Worm (Caenorhabditis elegans) whole organism, L4 larva: Measurements from ENCODE around the gene B0336.12.

Experiments
- F26F4.8 ChIP-seq: fragments of 200-800 bp; sonication (Bioruptor generic); conservative IDR thresholded peaks from 2 replicates; pipeline ENCODE4 v1.3.6; 2022; ENCODE audit warnings: missing genetic modification characterization, missing compliant biosample characterization
- F49E8.2 ChIP-seq: sonication (generic microtip); optimal IDR thresholded peaks from 2 replicates; lab custom pipeline; 2016; ENCODE audit warnings: missing compliant biosample characterization, mild to moderate bottlenecking, missing genetic modification characterization, borderline replicate concordance
- T26A8.4 ChIP-seq: fragments of 200-800 bp; sonication (Bioruptor generic); IDR thresholded peaks from 2 replicates; pipeline ENCODE4 v1.3.6; 2022; ENCODE audit warnings: missing genetic modification characterization, missing compliant biosample characterization
- Y48G9A.11 ChIP-seq: fragments of 200-800 bp; sonication (Bioruptor generic); IDR thresholded peaks from 2 replicates; pipeline ENCODE4 v1.3.6; 2022; ENCODE audit warnings: missing genetic modification reagents, missing genetic modification characterization, missing compliant biosample characterization
- ZK337.2 ChIP-seq: fragments of 200-800 bp; sonication (Bioruptor generic); IDR thresholded peaks from 2 replicates; pipeline ENCODE4 v1.3.6; 2022; ENCODE audit warnings: missing genetic modification reagents, missing genetic modification characterization, missing compliant biosample characterization
- aha-1 ChIP-seq: fragments of 150-350 bp; peaks from one replicate; lab custom pipeline; 2014; ENCODE audit warnings: missing biosample characterization, missing genetic modification characterization
- cey-2 ChIP-seq: sonication (generic microtip); optimal IDR thresholded peaks from 3 replicates; lab custom pipeline; 2017; ENCODE audit warnings: missing genetic modification characterization, mild to moderate bottlenecking, missing compliant biosample characterization, antibody characterized with exemption, borderline replicate concordance; ENCODE audit not compliant: insufficient read depth
- daf-16 ChIP-seq, 3 experiments: sonication (generic microtip); optimal IDR thresholded peaks; 2 replicates each; lab custom pipeline; 2016 to 2017; ENCODE audit warnings: missing genetic modification characterization in 3 of 3, missing genetic modification reagents in 3 of 3, mild to moderate bottlenecking in 2 of 3, missing compliant biosample characterization in 2 of 3, missing biosample characterization in 1 of 3, moderate library complexity in 1 of 3
- daf-19 ChIP-seq: fragments of 200-800 bp; sonication (Bioruptor generic); conservative IDR thresholded peaks from 2 replicates; pipeline ENCODE4 v1.3.6; 2022; ENCODE audit warnings: missing genetic modification characterization, missing compliant biosample characterization
- dmd-6 ChIP-seq: fragments of 200-800 bp; sonication (Bioruptor generic); IDR thresholded peaks from 2 replicates; pipeline ENCODE4 v1.3.6; 2022; ENCODE audit warnings: missing genetic modification reagents, missing genetic modification characterization, missing compliant biosample characterization
- dve-1 ChIP-seq: sonication (generic microtip); optimal IDR thresholded peaks from 2 replicates; lab custom pipeline; 2017; ENCODE audit warnings: antibody characterized with exemption, mild to moderate bottlenecking, missing genetic modification characterization, missing compliant biosample characterization; ENCODE audit not compliant: insufficient read depth
- egl-27 ChIP-seq: sonication (generic microtip); optimal IDR thresholded peaks from 3 replicates; lab custom pipeline; 2017; ENCODE audit warnings: missing biosample characterization, missing genetic modification reagents, missing genetic modification characterization
- gei-8 ChIP-seq: fragments of 200-800 bp; sonication (Bioruptor generic); optimal IDR thresholded peaks from 2 replicates; lab custom pipeline; 2018; ENCODE audit warnings: mild to moderate bottlenecking, missing genetic modification characterization, missing compliant biosample characterization
- jun-1 ChIP-seq: fragments of 150-350 bp; optimal IDR thresholded peaks from 2 replicates; lab custom pipeline; 2014; ENCODE audit warnings: missing biosample characterization, missing genetic modification reagents, missing genetic modification characterization
- lin-29 ChIP-seq: fragments of 200-800 bp; sonication (Bioruptor generic); IDR thresholded peaks from 2 replicates; pipeline ENCODE4 v1.3.6; 2022; ENCODE audit warnings: missing genetic modification reagents, missing genetic modification characterization, missing compliant biosample characterization
- lin-38 ChIP-seq: fragments of 200-800 bp; sonication (Bioruptor generic); IDR thresholded peaks from 2 replicates; pipeline ENCODE4 v1.3.6; 2022; ENCODE audit warnings: missing genetic modification reagents, missing genetic modification characterization, missing compliant biosample characterization
- lin-39 ChIP-seq: fragments of 150-350 bp; optimal IDR thresholded peaks from 2 replicates; lab custom pipeline; 2014; ENCODE audit warnings: missing biosample characterization, missing genetic modification reagents, missing genetic modification characterization
- lir-3 ChIP-seq: sonication (generic microtip); optimal IDR thresholded peaks from 2 replicates; lab custom pipeline; 2016; ENCODE audit warnings: mild to moderate bottlenecking, missing genetic modification characterization, missing compliant biosample characterization
- lsy-2 ChIP-seq, 2 experiments: fragments of 150-350 bp in 1 of 2; sonication (generic microtip) in 1 of 2; optimal IDR thresholded peaks; 2 replicates each; lab custom pipeline; 2014 to 2017; ENCODE audit warnings: missing biosample characterization in 2 of 2, missing genetic modification characterization in 2 of 2
- madf-5 ChIP-seq, 2 experiments: fragments of 200-800 bp; sonication (Bioruptor generic); IDR thresholded peaks; 2 replicates each; pipeline ENCODE4 v1.3.6; 2022; ENCODE audit warnings: missing compliant biosample characterization in 2 of 2, missing genetic modification characterization in 2 of 2
- madf-9 ChIP-seq: fragments of 200-800 bp; sonication (Bioruptor generic); conservative IDR thresholded peaks from 2 replicates; pipeline ENCODE4 v1.3.6; 2022; ENCODE audit warnings: missing genetic modification reagents, missing genetic modification characterization, missing compliant biosample characterization
- mdl-1 ChIP-seq, 2 experiments: fragments of 150-350 bp in 1 of 2; sonication (generic microtip) in 1 of 2; optimal IDR thresholded peaks; 2 replicates each; lab custom pipeline; 2014 to 2017; ENCODE audit warnings: missing biosample characterization in 2 of 2, missing genetic modification characterization in 2 of 2
- mdt-29 ChIP-seq: fragments of 200-800 bp; sonication (Bioruptor generic); IDR thresholded peaks from 2 replicates; pipeline ENCODE4 v1.3.6; 2022; ENCODE audit warnings: missing genetic modification reagents, missing genetic modification characterization, missing compliant biosample characterization
- mes-2 ChIP-seq: sonication (generic microtip); optimal IDR thresholded peaks from 2 replicates; lab custom pipeline; 2016; ENCODE audit warnings: missing genotype, mild to moderate bottlenecking, missing genetic modification characterization, missing compliant biosample characterization; ENCODE audit not compliant: poor library complexity, severe bottlenecking
- mxl-2 ChIP-seq: fragments of 200-800 bp; sonication (Bioruptor generic); conservative IDR thresholded peaks from 2 replicates; pipeline ENCODE4 v1.3.6; 2022; ENCODE audit warnings: missing genetic modification reagents, missing genetic modification characterization, missing compliant biosample characterization
- nhr-10 ChIP-seq: fragments of 150-350 bp; optimal IDR thresholded peaks from 2 replicates; lab custom pipeline; 2014; ENCODE audit warnings: missing biosample characterization, missing genetic modification characterization
- nhr-11 ChIP-seq: fragments of 150-350 bp; optimal IDR thresholded peaks from 2 replicates; lab custom pipeline; 2014; ENCODE audit warnings: missing biosample characterization, missing genetic modification characterization
- nhr-111 ChIP-seq: fragments of 200-800 bp; sonication (Bioruptor generic); optimal IDR thresholded peaks from 2 replicates; lab custom pipeline; 2018; ENCODE audit warnings: mild to moderate bottlenecking, missing genetic modification characterization, missing compliant biosample characterization
- nhr-28 ChIP-seq: fragments of 150-350 bp; optimal IDR thresholded peaks from 2 replicates; lab custom pipeline; 2014; ENCODE audit warnings: missing biosample characterization, missing genetic modification characterization
- nhr-42 ChIP-seq: fragments of 200-800 bp; sonication (Bioruptor generic); IDR thresholded peaks from 2 replicates; pipeline ENCODE4 v1.3.6; 2022; ENCODE audit warnings: missing genetic modification characterization, missing compliant biosample characterization
- nhr-76 ChIP-seq: fragments of 150-350 bp; optimal IDR thresholded peaks from 2 replicates; lab custom pipeline; 2014; ENCODE audit warnings: missing biosample characterization, missing genetic modification characterization
- php-3 ChIP-seq: fragments of 200-800 bp; sonication (Bioruptor generic); IDR thresholded peaks from 2 replicates; pipeline ENCODE4 v1.3.6; 2022; ENCODE audit warnings: missing genetic modification reagents, missing genetic modification characterization, missing compliant biosample characterization
- pqm-1 ChIP-seq: sonication (generic microtip); optimal IDR thresholded peaks from 2 replicates; lab custom pipeline; 2017; ENCODE audit warnings: missing biosample characterization, missing genetic modification characterization
- rbr-2 ChIP-seq: sonication (generic microtip); optimal IDR thresholded peaks from 2 replicates; lab custom pipeline; 2016; ENCODE audit warnings: missing genotype, missing genetic modification characterization, missing compliant biosample characterization
- snpc-1.2 ChIP-seq: fragments of 200-800 bp; sonication (Bioruptor generic); IDR thresholded peaks from 2 replicates; pipeline ENCODE4 v1.3.6; 2022; ENCODE audit warnings: missing genetic modification reagents, missing genetic modification characterization, missing compliant biosample characterization
- spr-1 ChIP-seq: sonication (generic microtip); optimal IDR thresholded peaks from 2 replicates; lab custom pipeline; 2016; ENCODE audit warnings: mild to moderate bottlenecking, missing genetic modification characterization, missing compliant biosample characterization
- tra-1 ChIP-seq: fragments of 200-800 bp; sonication (Bioruptor generic); IDR thresholded peaks from 2 replicates; pipeline ENCODE4 v1.3.6; 2022; ENCODE audit warnings: missing genetic modification reagents, missing genetic modification characterization, missing compliant biosample characterization
- unc-130 ChIP-seq: sonication (generic microtip); optimal IDR thresholded peaks from 2 replicates; lab custom pipeline; 2016; ENCODE audit warnings: missing genetic modification reagents, missing genetic modification characterization, missing compliant biosample characterization
- unc-39 ChIP-seq: sonication (generic microtip); optimal IDR thresholded peaks from 2 replicates; lab custom pipeline; 2017; ENCODE audit warnings: missing biosample characterization, missing genetic modification characterization
- unc-62 ChIP-seq, 3 experiments: fragments of 150-350 bp in 1 of 3; sonication (generic microtip); optimal IDR thresholded peaks in 2 of 3; peaks in 1 of 3; 1 replicate in 1 of 3; 2 replicates in 2 of 3; lab custom pipeline; 2014 to 2017; ENCODE audit warnings: missing biosample characterization in 3 of 3, missing genetic modification characterization in 3 of 3, missing genetic modification reagents in 3 of 3, missing genotype in 1 of 3
- vab-7 ChIP-seq: fragments of 200-800 bp; sonication (Bioruptor generic); IDR thresholded peaks from 2 replicates; pipeline ENCODE4 v1.3.6; 2022; ENCODE audit warnings: missing genetic modification reagents, missing genetic modification characterization, missing compliant biosample characterization

B0336.12 gene

DNA sequence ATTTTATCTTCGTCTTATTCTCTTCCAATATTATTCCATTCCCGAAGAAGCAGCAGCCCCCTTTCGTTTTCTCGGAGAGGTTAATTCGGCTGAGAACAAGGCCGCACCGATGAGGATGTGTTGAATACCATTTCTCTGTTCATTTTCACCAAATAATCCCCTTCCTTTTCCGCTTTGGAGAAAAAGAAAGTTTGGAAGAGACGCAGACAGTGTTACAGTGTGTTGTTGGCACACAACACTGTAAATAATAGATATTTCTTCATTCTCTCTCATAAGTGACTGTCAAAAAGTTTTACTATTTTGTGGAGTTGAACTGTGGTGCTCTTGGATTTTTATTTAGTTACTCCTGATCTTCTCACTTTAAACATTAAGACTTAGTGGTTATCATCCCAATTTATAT, 44.7 kb downstream of the B0336.12 start:
- TF ChIP-seq F26F4.8 (GFP tag; lab: Robert Waterston, UW): no peak
- no peak for TF ChIP-seq cey-2 (tag; lab: Kevin White, UChicago)
- TF ChIP-seq snpc-1.2 (GFP tag; lab: Robert Waterston, UW): no peak
- no peak for TF ChIP-seq nhr-11 (tag; lab: Kevin White, UChicago)
- no peak for TF ChIP-seq lin-39 (tag; lab: Kevin White, UChicago)
- no peak for TF ChIP-seq lsy-2 (tag; optimal IDR thresholded peaks at IDR 0.05; lab: Kevin White, UChicago)
- no peak for TF ChIP-seq nhr-76
- no peak for TF ChIP-seq unc-39 (tag; lab: Kevin White, UChicago)
- no peak for TF ChIP-seq rbr-2 (tag; lab: Kevin White, UChicago)
- TF ChIP-seq spr-1 (tag; lab: Kevin White, UChicago): no peak
- peak; percentile 13 for TF ChIP-seq mes-2 (tag; lab: Kevin White, UChicago)
- no peak for TF ChIP-seq dmd-6 (GFP tag; lab: Robert Waterston, UW)
- TF ChIP-seq nhr-42 (GFP tag; lab: Robert Waterston, UW): no peak
- TF ChIP-seq T26A8.4 (GFP tag; lab: Robert Waterston, UW): no peak
- peak; percentile 1 for TF ChIP-seq pqm-1 (tag; lab: Kevin White, UChicago)
- no peak for TF ChIP-seq nhr-10 (tag; lab: Kevin White, UChicago)
- TF ChIP-seq mxl-2 (GFP tag; lab: Robert Waterston, UW): no peak
- TF ChIP-seq egl-27 (tag; lab: Kevin White, UChicago): no peak
- no peak for TF ChIP-seq mdt-29 (GFP tag; lab: Robert Waterston, UW)
- TF ChIP-seq nhr-28 (tag; lab: Kevin White, UChicago): peak; percentile 31

DNA sequence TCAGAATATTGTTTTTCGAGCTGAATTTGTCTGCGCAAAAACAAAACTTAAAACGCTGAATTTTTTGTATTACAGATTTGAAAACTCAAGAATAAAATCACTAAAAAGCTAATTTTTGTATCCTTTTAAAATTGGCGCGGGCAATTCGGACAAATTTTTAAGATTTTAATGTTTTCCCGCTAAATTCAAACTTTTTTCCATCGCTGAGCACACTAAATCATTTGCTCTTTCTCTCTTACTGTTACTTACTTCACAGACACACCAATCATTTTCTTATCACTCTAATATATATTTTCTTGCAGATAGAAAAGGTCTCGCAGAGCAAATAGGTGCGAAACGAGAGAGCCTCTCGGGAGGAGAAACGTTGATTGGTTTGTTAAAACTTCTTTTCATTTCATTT, 46.0 kb downstream of the B0336.12 start, which contains the start of gene par-3:
Gene par-3, plus strand, starts transcription at position 301 of the 400 bp plus-strand sequence.
- TF ChIP-seq egl-27 (tag; lab: Kevin White, UChicago): no peak
- TF ChIP-seq aha-1 (tag; lab: Kevin White, UChicago): peak; percentile 42
- TF ChIP-seq vab-7 (GFP tag; lab: Robert Waterston, UW): no peak
- no peak for TF ChIP-seq madf-5 (GFP tag; IDR thresholded peaks at IDR 0.05; lab: Robert Waterston, UW)
- TF ChIP-seq jun-1 (tag; lab: Kevin White, UChicago): no peak
- no peak for TF ChIP-seq php-3
- peak; percentile 53 for TF ChIP-seq pqm-1 (tag; lab: Kevin White, UChicago)

DNA sequence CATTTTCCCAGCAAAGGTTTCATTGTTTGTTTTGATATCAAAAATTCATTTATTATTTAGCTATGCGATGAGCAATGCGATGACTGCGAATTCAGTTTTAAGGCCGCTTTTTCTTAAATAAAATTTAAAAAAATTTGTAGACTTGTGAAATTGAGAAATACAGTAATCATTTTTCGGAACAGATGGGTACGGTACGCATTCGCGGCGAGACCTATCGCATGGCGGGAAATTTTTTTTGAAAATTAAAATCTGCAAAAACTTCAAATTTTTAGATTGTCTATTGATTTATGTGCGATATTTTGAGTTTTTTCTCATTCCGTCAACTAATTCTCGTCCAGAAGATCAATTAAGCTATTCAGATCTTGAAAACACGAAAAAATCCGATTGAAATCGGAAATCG, 46.4 kb downstream of the B0336.12 start:
- no peak for TF ChIP-seq mdl-1 (tag; optimal IDR thresholded peaks at IDR 0.05; lab: Kevin White, UChicago)
- TF ChIP-seq tra-1: no peak
- no peak for TF ChIP-seq T26A8.4 (GFP tag; lab: Robert Waterston, UW)
- TF ChIP-seq Y48G9A.11 (GFP tag; lab: Robert Waterston, UW): peak; percentile 79
- no peak for TF ChIP-seq lin-29
- TF ChIP-seq ZK337.2 (GFP tag; lab: Robert Waterston, UW): no peak
- TF ChIP-seq F26F4.8 (GFP tag; lab: Robert Waterston, UW): no peak
- TF ChIP-seq lir-3: no peak
- TF ChIP-seq nhr-42 (GFP tag; lab: Robert Waterston, UW): no peak
- TF ChIP-seq nhr-111 (GFP tag; lab: Kevin White, UChicago): no peak
- no peak for TF ChIP-seq unc-62 (GFP tag; optimal IDR thresholded peaks at IDR 0.05 in 1 of 2; lab: Kevin White, UChicago)
- TF ChIP-seq unc-62 (tag; optimal IDR thresholded peaks at IDR 0.05; lab: Kevin White, UChicago): no peak
- TF ChIP-seq egl-27 (tag; lab: Kevin White, UChicago): no peak
- TF ChIP-seq unc-130 (GFP tag; lab: Kevin White, UChicago): peak; percentile 87
- TF ChIP-seq snpc-1.2 (GFP tag; lab: Robert Waterston, UW): peak; percentile 60; the same call in 1 of the 2 replicates
- TF ChIP-seq lsy-2 (tag; optimal IDR thresholded peaks at IDR 0.05; lab: Kevin White, UChicago): peak in 1 of 2 experiments; percentile 73
- TF ChIP-seq daf-16 (GFP tag; optimal IDR thresholded peaks at IDR 0.05; lab: Kevin White, UChicago): no peak
- no peak for TF ChIP-seq daf-16 (tag; optimal IDR thresholded peaks at IDR 0.05; lab: Kevin White, UChicago)
- no peak for TF ChIP-seq mdt-29 (GFP tag; lab: Robert Waterston, UW)
- TF ChIP-seq F49E8.2 (tag; lab: Kevin White, UChicago): peak; percentile 85
- peak; percentile 81 for TF ChIP-seq lin-38 (GFP tag; lab: Robert Waterston, UW)
- TF ChIP-seq dve-1 (tag; lab: Kevin White, UChicago): no peak
- no peak for TF ChIP-seq madf-9 (GFP tag; lab: Robert Waterston, UW)
- no peak for TF ChIP-seq gei-8
- no peak for TF ChIP-seq daf-19 (GFP tag; lab: Robert Waterston, UW)
- TF ChIP-seq, all 104 proteins: peak for 6
